Worm (Caenorhabditis elegans) whole organism, L4/young adult: ENCODE data around the gene fipr-7.

Experiments
- W03F9.2 ChIP-seq: fragments of 150-350 bp; optimal IDR thresholded peaks from 2 replicates; lab custom pipeline; 2014; ENCODE audit warnings: missing biosample characterization, missing genetic modification characterization
- dao-5 ChIP-seq: sonication (generic microtip); optimal IDR thresholded peaks from 2 replicates; lab custom pipeline; 2016; ENCODE audit warnings: missing genotype, missing genetic modification characterization, moderate library complexity, missing compliant biosample characterization
- him-1 ChIP-seq: sonication (generic microtip); optimal IDR thresholded peaks from 2 replicates; lab custom pipeline; 2016; ENCODE audit warnings: missing genotype, missing genetic modification reagents, missing genetic modification characterization, missing compliant biosample characterization

fipr-7 gene

DNA sequence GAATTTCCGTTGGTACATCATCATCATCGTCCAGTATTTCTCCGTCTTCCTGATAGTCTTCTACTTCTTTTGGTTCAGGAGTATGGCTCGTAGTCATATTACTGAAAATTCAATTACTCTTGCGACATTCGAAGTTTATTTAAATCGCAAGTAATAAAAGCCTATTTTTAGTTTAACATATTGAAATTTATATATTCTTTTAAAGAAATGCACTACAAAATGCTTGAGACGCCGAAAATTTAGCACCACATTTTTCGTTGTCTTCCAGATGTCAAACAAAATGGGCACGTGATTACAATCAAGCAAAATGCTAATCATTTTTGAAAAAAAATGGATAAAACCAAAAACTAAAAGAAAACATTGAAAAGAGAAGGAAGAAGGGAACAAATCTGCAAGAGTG, 17.6 kb upstream of the fipr-7 start, which contains the start of gene zhit-3:
zhit-3 (minus strand) TSS at position 101 of the 400 bp plus-strand sequence.
- no peak for TF ChIP-seq him-1 (tag; lab: Kevin White, UChicago)
- no peak for TF ChIP-seq W03F9.2 (tag; lab: Kevin White, UChicago)
- TF ChIP-seq dao-5 (tag; lab: Kevin White, UChicago): no peak

DNA sequence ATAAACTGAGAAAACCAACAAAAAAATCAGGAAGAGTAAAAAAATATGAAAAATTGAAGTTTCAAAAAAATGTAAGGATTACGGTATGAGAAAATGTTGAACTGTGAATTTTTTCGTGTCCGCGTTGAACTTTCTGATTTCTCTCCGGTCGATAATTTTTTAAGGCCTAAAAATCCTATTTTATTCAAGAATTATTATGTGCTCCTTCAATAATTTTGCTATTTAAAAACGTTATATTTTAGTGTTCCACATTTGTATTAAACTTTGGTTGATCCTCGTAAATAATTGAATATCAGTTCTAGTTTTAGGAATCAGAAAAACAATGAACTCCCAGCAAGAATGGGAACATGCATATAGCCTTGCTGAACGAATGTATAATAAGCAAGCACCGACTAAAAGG, 17.0 kb upstream of the fipr-7 start, which contains the start of gene hpo-40:
hpo-40 (plus strand) TSS at position 301 of the 400 bp plus-strand sequence.
- TF ChIP-seq him-1 (tag; lab: Kevin White, UChicago): no peak
- no peak for TF ChIP-seq W03F9.2 (tag; lab: Kevin White, UChicago)
- no peak for TF ChIP-seq dao-5 (tag; lab: Kevin White, UChicago)

DNA sequence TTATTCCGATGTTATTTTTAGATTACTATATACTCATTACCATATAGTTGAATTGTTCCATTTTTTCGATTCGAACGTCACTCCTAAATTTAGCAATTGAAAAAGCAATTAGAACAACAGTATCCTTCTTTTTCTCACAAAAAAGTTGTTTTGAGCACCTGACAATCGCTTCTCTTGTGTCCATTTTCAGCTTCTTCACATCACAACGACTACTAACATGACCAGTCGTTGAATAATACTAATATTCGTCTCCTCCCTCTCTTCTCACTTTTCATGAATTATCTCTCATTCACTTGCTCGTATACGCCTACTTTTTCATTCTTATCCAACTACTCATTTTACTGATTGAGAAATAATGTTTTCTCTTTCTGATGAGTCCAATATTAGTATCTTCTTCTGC, 12.9 kb upstream of the fipr-7 start, which contains the start of gene ZK856.14:
ZK856.14 (plus strand) TSS at position 301 of the 400 bp plus-strand sequence.
- TF ChIP-seq W03F9.2 (tag; lab: Kevin White, UChicago) (no peak), dao-5 (tag; lab: Kevin White, UChicago) (no peak), him-1 (tag; lab: Kevin White, UChicago) (no peak)

DNA sequence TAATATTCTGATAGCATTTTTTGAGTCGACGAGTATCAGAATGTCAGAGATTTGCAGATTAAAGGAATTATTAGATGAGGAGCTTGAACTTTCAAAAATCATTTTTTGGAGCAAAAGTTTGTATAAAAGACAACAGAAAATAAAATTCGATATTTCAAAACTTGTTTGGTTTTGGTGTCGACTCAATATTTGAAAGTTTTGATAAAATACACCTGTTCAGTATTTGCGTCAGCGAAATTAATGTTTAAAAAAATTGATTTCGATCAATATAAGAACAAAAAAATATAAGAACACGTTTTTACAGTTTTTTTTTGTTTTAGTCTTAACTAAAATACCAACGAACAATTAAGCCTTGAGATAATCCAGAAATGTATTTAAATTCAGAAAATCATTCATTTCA, 9.0 kb upstream of the fipr-7 start, which contains the start of gene C12D8.13:
C12D8.13 (minus strand) TSS at position 101 of the 400 bp plus-strand sequence.
- TF ChIP-seq him-1 (tag; lab: Kevin White, UChicago): no peak
- TF ChIP-seq dao-5 (tag; lab: Kevin White, UChicago): no peak
- no peak for TF ChIP-seq W03F9.2 (tag; lab: Kevin White, UChicago)

DNA sequence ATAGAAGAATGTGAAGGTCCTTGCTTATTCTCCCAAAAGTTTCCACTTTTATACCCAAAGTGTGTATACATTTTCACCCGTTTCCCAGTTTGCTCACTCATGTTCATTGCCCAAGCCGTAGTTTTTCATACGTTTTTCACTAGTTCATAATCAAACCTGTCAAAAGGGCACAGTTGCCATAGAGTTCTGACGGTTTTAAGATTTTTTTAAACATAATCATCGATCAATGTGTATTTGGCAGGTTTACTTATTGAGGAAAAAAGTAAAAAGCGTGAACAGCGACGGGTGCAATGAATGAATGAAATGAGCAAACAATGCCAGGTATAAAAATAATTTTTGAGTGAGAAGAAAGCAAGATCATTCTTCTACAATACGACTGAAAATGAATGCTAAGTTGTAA, 8.3 kb upstream of the fipr-7 start, which contains the start of the genes fipr-5 and fipr-9:
fipr-5 (minus strand) TSS at position 101 of the 400 bp plus-strand sequence.
fipr-9 (plus strand) TSS at position 346 of the 400 bp plus-strand sequence.
- TF ChIP-seq him-1 (tag; lab: Kevin White, UChicago) (no peak), dao-5 (tag; lab: Kevin White, UChicago) (no peak), W03F9.2 (tag; lab: Kevin White, UChicago) (no peak)

DNA sequence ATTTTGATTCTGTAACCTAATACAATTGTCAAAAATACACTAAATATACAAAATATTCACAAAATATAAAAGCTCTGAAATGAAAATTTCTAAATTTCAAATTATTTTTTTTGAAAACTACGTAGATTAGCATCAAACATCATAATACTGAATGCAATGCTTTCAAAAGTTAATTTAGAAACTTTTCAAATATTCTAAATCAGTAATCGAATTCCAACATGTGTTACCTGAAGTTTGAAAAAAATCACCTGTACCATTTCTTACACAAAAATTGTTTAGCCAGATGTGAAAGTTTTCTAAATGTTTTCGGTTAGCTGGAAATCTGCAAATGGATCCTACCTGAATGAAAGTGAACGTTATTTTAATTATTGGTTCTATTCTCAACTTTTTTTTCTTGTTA, 7.6 kb upstream of the fipr-7 start, which contains the start of gene C12D8.20:
C12D8.20 (plus strand) TSS at position 301 of the 400 bp plus-strand sequence.
- TF ChIP-seq dao-5 (tag; lab: Kevin White, UChicago) (no peak), W03F9.2 (tag; lab: Kevin White, UChicago) (no peak), him-1 (tag; lab: Kevin White, UChicago) (no peak)

DNA sequence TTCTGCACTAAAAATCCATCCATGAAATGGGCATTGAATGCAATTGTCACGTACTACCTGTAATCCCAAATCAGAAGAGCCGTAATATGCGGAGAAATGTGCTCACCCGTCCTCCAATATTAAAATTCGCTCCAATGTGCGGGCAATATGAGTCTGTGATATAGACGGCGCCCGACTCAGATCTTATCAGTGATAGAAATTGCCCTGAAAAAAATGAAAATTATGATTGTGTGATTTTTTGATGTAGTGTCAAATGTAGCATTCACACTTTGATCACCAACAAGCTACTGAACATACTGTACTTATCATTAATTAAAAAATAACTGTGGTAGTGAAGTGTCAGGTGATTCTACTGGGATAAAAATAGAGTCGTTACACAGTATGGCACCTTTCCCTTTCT, 5.0 kb upstream of the fipr-7 start:
- TF ChIP-seq him-1 (tag; lab: Kevin White, UChicago) (no peak), dao-5 (tag; lab: Kevin White, UChicago) (no peak), W03F9.2 (tag; lab: Kevin White, UChicago) (no peak)

DNA sequence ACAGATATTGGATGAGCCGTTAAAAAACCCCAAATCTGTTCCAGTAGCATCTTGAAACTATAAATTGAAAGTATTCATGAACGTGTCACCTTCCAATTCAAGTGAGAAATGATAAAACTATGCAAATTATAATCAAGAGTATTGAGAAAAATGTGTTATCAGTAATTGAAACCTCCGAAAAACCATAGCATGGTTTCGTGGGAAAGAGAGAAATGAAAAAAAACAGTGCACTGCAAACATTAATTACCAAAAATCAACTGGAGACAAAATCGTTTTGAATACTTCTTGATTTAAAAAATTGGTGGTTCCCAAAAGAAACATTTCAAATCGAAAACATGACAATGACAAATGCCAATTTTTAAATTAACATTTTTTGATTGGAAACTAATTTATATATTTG, 4.0 kb upstream of the fipr-7 start, which contains the start of gene daf-36:
daf-36 (minus strand) TSS at position 101 of the 400 bp plus-strand sequence.
- TF ChIP-seq him-1 (tag; lab: Kevin White, UChicago): no peak
- TF ChIP-seq W03F9.2 (tag; lab: Kevin White, UChicago): no peak
- no peak for TF ChIP-seq dao-5 (tag; lab: Kevin White, UChicago)

DNA sequence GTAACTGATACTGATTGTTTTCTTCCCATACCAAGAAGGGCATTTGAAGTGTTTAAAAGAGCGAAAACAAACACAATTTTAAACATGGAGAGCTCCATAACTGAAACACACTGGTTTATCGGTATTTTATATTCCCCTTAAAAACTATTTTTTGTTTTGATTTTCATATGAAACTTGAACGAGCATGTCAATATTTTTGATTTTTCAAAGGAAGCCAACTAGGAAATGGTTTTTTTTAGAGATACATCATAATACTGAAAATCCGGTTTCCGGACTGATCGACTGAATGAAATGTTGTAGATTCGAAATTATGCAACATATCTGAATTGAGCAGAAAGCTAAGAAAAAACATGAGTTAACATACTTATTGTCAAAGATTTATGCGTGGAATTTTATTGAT, 2.3 kb upstream of the fipr-7 start, which contains the start of gene ttr-19:
ttr-19 (minus strand) TSS at position 101 of the 400 bp plus-strand sequence.
- no peak for TF ChIP-seq W03F9.2 (tag; lab: Kevin White, UChicago)
- TF ChIP-seq him-1 (tag; lab: Kevin White, UChicago): no peak
- TF ChIP-seq dao-5 (tag; lab: Kevin White, UChicago): no peak

DNA sequence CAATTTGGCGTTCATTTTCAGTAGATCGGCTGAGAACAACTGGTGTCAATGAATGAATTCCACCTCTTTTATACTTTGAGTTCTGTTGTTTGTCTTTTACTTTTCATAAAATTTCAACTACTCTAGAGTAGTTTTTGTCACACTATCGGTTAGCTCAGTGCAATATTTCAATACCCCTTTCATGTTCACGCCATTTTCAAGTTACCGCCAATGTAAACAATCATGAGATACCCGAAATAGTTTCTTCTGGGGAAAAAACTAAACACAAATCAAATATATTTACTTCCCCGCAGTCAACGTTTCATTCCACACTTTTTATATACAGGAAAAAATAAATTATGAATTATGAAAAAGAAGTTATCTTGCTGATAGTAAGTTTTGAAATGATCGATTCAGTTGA, 1.3 kb upstream of the fipr-7 start, which contains the start of gene fipr-4:
fipr-4 (minus strand) TSS at position 101 of the 400 bp plus-strand sequence.
- TF ChIP-seq W03F9.2 (tag; lab: Kevin White, UChicago) (no peak), dao-5 (tag; lab: Kevin White, UChicago) (no peak)

DNA sequence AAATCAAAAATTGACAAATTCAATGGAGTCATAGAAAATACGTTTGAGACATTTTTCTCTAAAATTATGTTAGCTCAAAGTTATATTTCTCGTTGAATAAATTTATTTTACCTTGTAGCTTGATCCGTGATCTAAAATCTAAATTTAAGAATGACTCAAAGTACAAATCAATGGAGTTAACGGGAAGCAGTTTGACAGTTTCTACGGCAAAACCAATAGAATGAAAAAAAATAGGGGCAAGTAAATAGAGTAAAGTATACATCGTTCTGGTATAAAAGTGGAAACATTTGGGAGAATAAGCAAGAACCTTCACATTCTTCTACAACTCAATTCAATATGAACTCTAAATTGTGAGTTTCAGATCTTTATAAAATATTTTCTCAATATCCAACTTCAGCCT, 1.3 kb downstream of the fipr-7 start, which contains the start of gene fipr-6:
fipr-6 (plus strand) TSS at position 301 of the 400 bp plus-strand sequence.
- TF ChIP-seq dao-5 (tag; lab: Kevin White, UChicago) (no peak), W03F9.2 (tag; lab: Kevin White, UChicago) (no peak), him-1 (tag; lab: Kevin White, UChicago) (no peak)

DNA sequence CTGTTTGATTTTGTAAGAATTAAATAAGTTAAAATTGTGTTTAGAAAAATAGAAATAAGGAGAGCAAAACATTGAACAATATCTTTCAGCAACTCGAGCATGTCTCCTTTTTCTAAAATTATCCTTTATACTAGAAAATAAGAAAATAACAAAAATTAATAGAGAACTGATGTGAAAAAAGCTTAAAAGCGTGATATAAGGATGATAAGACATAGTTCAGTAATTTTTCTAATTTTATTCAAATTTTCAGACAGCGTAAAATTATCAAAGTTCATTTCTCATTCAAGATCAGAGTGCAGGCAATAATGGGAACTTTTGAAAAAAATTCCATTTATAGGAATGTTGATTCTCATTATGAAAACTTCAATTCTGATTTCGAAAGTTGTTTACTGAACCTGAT, 3.7 kb downstream of the fipr-7 start, which contains the start of gene str-182:
str-182 (minus strand) TSS at position 101 of the 400 bp plus-strand sequence.
- TF ChIP-seq dao-5 (tag; lab: Kevin White, UChicago) (no peak), W03F9.2 (tag; lab: Kevin White, UChicago) (no peak), him-1 (tag; lab: Kevin White, UChicago) (no peak)

DNA sequence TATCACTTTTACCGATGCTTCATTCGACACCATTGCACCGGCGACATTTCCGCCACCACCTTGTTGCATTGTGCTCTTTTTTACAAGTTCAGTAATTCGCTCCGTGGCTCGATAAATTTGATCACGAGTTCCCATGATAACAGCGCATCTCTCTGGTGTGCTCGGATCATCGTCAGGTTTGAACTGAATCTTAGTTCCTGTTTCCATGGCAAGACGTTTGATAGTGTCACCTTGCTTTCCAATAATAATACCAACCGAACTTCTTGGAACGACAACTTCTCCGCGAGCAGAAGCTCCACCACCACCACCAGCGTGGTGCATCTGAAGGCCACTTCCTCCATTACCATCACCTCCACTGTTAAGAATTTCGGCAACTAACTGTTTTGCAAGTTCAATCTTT, 7.5 kb downstream of the fipr-7 start:
- TF ChIP-seq him-1 (tag; lab: Kevin White, UChicago) (no peak), W03F9.2 (tag; lab: Kevin White, UChicago) (no peak), dao-5 (tag; lab: Kevin White, UChicago) (no peak)
